Worm (Caenorhabditis elegans): Measurements from ENCODE around the gene F57G8.7.

DNA sequence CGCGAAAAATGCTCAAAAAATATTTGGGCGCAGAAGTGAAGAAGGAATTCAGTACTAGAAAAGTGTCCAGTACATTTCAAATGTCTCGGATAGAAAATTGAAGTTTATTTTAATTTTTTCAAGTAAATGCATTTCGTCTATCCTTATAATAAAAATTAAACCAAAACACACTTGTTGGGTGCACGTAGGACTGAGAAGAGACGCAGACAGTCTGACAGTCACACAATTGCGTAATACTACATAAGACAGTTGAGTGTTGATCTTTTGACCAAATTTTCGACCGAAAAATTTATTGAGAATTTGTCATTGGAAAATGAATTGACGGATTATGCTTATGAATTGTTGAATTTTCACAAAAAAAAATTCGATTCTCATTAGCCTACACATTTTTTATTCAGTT, 19.4 kb upstream of the F57G8.7 start, which contains the start of gene oac-7:
- TF ChIP-seq ceh-82 (tag; optimal IDR thresholded peaks at IDR 0.05) (no peak), nhr-90 (tag; optimal IDR thresholded peaks at IDR 0.05; ENCODE audit: poor library complexity) (no peak), hlh-4 (tag; optimal IDR thresholded peaks at IDR 0.05) (no peak), skn-1 (tag; optimal IDR thresholded peaks at IDR 0.05) (peak; percentile 5), F16B12.6 (tag; optimal IDR thresholded peaks at IDR 0.05) (no peak), nhr-76 (tag; optimal IDR thresholded peaks at IDR 0.05) (no peak), lsy-2 (tag; optimal IDR thresholded peaks at IDR 0.05) (no peak)

Data from whole organism, L1 larva.